Fruit fly (Drosophila melanogaster) S2 (cell line): ENCODE data around the gene Asator.

Source experiments
- CG8478 ChIP-seq: fragments of >200 bp; optimal IDR thresholded peaks from 2 replicates; lab custom pipeline; 2018
- CTCF ChIP-seq, 2 experiments: fragments of >200 bp; optimal IDR thresholded peaks; 2 replicates each; lab custom pipeline; 2018

dm6 chr4:429500-429899 lies 59.3 kb downstream of the Asator start:
- no peak for TF ChIP-seq CG8478 (lab: Kevin White, UChicago)
- TF ChIP-seq CTCF (optimal IDR thresholded peaks at IDR 0.05; lab: Kevin White, UChicago), result no peak
